Fruit fly (Drosophila melanogaster): ENCODE measurements around the gene cyst.

cyst gene

DNA sequence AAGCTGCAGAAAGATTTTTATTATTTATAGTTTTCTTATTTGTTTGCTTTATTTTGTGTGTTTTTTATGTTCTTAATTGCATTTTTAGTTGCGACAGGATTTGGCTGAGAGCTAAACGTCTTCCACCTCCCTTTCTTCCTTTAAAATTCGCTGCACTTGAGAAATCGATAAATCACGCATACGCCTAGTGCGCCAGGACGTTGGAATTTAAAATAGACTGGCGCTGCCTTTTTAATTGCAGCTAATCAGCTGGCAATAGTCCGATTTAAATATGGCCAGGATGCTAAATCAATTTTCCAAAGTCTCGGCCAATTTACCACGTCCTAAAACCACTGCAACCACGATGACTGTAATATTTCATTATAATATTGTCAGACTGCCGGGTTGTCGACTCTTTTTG, 18.3 kb upstream of the cyst start:
- TF ChIP-seq EcR (GFP tag; optimal IDR thresholded peaks at IDR 0.05), result no peak

DNA sequence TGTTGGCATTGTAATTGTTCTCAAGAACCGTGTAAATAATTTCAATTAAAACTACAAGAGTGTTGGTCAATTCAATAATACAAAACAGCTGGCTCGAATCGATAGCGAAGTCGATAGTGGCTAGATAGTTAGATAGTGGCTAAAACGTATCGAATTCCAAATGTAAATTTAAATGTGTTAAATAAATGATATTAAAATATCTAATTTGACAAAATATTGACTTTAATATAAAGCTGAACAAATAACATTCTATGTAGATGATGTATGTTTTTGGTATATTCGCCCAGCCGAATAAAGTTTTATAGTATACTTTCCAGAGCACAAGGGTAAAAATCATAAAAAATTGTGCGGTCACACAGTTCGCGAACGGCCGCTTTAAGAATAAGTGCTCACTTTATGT, 17.8 kb upstream of the cyst start, which contains the start of the genes Dpm1 and CG10137:
Gene Dpm1, minus strand, starts transcription at position 53 of the 400 bp plus-strand sequence.
Gene CG10137, plus strand, starts transcription at position 371 of the 400 bp plus-strand sequence.
- TF ChIP-seq usp (GFP tag; optimal IDR thresholded peaks at IDR 0.05), result no peak
- TF ChIP-seq psq (optimal IDR thresholded peaks at IDR 0.05), result no peak

DNA sequence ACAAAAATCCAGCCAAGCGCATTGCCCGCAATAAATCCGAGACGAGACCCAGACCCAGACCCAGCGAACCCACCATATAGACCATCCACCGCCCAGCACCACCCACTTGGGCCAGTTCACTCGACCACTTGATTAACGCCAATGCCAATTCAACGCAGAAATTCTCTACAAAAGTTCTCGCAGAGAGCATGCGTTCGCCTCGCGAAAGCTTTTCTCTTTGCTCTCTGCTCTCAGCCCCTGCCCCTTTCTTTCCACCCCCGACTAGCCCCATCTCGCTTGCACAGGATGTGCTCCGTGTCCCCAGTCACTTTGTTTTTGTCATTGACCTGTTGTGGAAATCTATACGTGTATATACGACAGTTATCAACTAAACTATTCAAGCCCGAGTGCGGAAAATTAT, 11.0 kb upstream of the cyst start:
- TF ChIP-seq Dll (optimal IDR thresholded peaks at IDR 0.05) (peak; percentile 31), psq (optimal IDR thresholded peaks at IDR 0.05) (no peak)

DNA sequence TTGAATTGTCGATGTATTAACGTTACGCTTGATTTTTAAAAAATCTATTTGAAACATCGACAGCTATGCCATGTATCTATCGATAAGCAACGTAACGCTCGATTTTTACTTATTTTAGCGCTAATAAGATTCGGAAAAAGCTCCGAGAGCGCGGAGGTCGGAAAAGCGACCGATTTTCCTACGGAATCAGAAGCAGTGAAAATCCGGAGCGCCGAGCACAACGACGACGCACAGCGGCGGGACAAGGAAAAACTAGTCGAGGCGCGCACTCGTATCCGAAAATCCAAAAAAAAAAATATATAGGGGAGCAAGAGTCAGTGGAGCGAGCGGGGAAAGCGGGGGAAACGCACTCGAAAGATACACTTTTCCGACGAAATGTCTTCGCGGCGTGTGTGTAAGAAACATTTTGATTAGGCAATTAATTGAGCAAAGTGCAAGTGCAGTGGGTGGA, 10.1 kb upstream of the cyst start, which contains the start of gene CG10132:
Gene CG10132, plus strand, starts transcription at position 189 of the 451 bp plus-strand sequence.
- TF ChIP-seq psq (optimal IDR thresholded peaks at IDR 0.05), result no peak
- TF ChIP-seq Dll (optimal IDR thresholded peaks at IDR 0.05), result no peak
- no peak for TF ChIP-seq EcR (GFP tag; optimal IDR thresholded peaks at IDR 0.05)
- TF ChIP-seq CG8478 (optimal IDR thresholded peaks at IDR 0.05), result no peak
- no peak for TF ChIP-seq usp (GFP tag; optimal IDR thresholded peaks at IDR 0.05)
- TF ChIP-seq pan (optimal IDR thresholded peaks at IDR 0.05), result no peak

DNA sequence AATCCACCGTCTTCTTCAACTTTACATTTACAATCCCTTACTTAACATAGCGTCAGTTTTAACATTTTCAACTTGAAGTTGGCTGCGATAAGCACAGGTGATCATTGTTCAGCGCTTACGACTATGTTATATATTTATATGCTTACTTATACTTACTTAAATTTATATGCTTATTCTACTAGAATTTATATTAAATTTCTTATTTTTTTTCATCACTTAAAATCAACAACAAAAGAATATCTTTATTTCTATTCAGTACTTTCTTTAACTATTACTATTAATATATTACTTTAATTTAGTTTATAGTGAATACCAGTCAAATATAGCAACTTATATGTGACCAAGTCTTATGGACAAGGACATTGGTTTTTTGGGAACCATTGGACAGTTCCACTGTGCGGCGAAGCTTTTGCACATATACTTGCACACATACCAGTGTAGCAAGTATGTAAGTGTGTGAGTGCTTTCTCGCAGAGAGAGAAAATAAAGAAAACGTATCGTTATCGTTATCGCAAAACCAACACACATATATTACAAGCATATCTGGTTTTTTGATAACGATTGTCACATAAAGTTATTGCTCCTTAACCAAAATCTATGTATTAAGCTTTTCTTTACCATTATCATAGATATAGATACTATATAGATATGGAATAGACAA, 8.7 kb upstream of the cyst start, which contains the start of gene Hasp:
Gene Hasp, minus strand, starts transcription at position 51 of the 661 bp plus-strand sequence.
- no peak for TF ChIP-seq usp (GFP tag; optimal IDR thresholded peaks at IDR 0.05)
- TF ChIP-seq Dll (optimal IDR thresholded peaks at IDR 0.05), result no peak
- TF ChIP-seq pan (optimal IDR thresholded peaks at IDR 0.05), result no peak
- no peak for TF ChIP-seq EcR (GFP tag; optimal IDR thresholded peaks at IDR 0.05)
- TF ChIP-seq CG8478 (optimal IDR thresholded peaks at IDR 0.05), result no peak
- no peak for TF ChIP-seq psq (optimal IDR thresholded peaks at IDR 0.05)

DNA sequence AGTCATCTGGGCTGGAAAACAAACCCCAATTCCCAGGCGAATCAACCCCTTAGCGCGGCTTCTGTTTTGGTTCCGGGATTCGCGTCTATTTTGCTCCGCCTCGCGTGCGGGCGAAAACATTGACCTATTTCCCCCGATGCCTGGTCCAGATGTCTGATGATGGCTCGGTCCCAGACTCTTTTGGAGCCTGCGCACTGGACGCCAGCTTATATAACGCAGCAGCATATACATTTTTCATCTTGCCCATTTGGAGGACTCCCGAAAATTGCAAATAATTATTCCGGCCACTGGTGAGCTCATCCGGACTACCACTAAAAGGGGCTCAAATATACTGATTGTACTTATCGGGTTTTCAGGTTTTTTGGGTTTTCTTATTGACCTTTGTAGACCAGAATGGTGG, 7.5 kb upstream of the cyst start:
- no peak for TF ChIP-seq psq (optimal IDR thresholded peaks at IDR 0.05)
- TF ChIP-seq EcR (GFP tag; optimal IDR thresholded peaks at IDR 0.05), result no peak
- no peak for TF ChIP-seq Dll (optimal IDR thresholded peaks at IDR 0.05)
- TF ChIP-seq CG8478 (optimal IDR thresholded peaks at IDR 0.05), result no peak
- no peak for TF ChIP-seq usp (GFP tag; optimal IDR thresholded peaks at IDR 0.05)
- no peak for TF ChIP-seq pan (optimal IDR thresholded peaks at IDR 0.05)

DNA sequence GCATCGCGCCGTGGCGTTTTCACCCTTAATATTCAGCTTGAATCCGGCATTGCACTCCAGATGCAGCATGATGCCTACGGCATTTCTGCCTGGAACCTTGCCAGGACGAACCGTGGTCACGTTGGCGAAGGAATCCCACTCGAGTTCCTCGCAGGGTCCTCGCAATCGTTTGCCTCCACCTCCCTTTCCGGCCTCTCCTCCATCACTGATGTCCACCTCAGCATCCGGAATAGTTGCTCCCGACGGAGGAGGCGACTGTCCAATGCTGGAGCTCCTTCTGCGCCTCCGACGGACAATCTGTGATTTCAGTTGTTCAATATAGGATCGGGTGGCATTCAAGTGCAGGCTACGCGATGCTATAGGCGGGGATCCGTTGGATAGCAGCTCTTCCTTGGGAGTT, 3.6 kb upstream of the cyst start:
- TF ChIP-seq usp (GFP tag; optimal IDR thresholded peaks at IDR 0.05) (no peak), pan (optimal IDR thresholded peaks at IDR 0.05) (no peak), psq (optimal IDR thresholded peaks at IDR 0.05) (no peak), EcR (GFP tag; optimal IDR thresholded peaks at IDR 0.05) (no peak), CG8478 (optimal IDR thresholded peaks at IDR 0.05) (no peak), Dll (optimal IDR thresholded peaks at IDR 0.05) (no peak)

DNA sequence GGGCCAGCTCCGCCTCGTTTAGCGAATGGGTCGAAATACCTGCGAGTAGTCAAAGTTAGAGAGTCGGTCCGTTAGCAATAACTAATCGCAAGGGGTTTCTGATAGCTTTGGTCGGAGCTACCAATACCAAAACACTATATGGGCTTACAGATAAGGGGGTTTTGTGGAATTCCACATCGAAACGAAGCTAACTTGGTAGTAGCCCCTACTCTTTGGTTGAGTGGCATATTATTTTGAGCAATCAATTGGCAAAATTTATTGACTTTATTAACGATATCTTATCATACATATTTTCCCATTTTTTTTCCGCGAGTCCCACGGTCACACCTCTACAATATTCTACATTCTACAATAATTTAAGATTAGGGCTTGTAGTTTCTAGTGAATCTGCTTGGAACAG, 2.2 kb downstream of the cyst start:
- TF ChIP-seq CG8478 (optimal IDR thresholded peaks at IDR 0.05) (no peak), usp (GFP tag; optimal IDR thresholded peaks at IDR 0.05) (no peak), EcR (GFP tag; optimal IDR thresholded peaks at IDR 0.05) (no peak), psq (optimal IDR thresholded peaks at IDR 0.05) (no peak), pan (optimal IDR thresholded peaks at IDR 0.05) (no peak), Dll (optimal IDR thresholded peaks at IDR 0.05) (no peak)

DNA sequence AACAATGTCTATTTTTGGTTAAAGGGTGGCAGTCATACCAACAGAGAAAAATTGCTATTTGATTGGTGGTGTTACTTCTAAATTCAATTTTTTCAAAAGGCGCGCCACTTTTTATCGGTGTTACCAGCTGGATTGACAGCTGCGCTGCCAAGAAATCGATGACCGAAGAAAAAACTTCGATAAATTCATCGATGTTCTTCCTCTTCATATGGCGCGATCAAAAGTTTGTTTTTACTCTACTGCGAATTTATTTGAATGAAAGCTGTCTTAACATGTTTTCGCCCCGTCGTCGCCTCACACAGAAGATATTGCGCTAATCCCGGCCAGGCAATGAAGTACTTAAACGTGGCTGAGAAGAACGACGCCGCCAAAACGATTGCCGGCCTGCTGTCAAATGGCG, 10.6 kb downstream of the cyst start, which contains the start of gene Top3alpha:
Gene Top3alpha, plus strand, starts transcription at position 186 of the 400 bp plus-strand sequence.
- no peak for TF ChIP-seq Dll (optimal IDR thresholded peaks at IDR 0.05)
- no peak for TF ChIP-seq CG8478 (optimal IDR thresholded peaks at IDR 0.05)
- TF ChIP-seq pan (optimal IDR thresholded peaks at IDR 0.05), result no peak
- no peak for TF ChIP-seq EcR (GFP tag; optimal IDR thresholded peaks at IDR 0.05)
- TF ChIP-seq psq (optimal IDR thresholded peaks at IDR 0.05), result no peak
- TF ChIP-seq usp (GFP tag; optimal IDR thresholded peaks at IDR 0.05), result no peak

DNA sequence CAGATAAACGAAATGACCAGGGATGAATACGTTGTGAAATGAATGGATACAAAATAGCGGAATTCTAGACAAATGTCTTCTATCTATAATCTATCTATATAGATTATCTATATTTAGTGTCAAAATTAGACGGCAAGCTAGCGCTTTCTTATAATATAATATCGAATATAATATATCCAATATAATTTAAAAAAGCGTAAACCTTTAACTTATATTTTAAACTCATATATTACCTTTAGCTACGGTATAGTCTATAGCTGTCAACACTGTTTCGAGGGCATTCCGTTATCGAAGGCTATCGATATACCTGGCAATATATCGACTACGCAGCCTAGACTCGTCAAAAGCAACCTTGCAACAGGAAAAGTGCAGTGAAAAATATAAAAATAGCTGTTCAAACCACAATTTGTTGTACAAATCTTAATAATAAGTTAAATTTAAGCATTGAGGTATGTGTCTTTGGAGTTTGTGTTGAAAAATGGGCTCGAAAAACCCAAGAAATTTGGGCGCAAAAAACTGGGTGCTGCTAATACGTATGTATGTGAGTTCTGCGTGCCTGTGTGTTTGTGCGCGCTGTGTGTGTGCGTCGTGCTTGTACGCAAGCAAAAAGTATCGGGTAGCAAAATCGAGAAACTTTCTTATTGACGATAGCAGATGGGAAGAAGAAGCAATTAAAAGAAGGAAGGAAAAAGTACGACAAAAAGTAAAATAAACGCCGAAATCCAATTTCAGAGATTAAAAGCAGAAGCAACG, 15.5 kb downstream of the cyst start, which contains the start of the genes swm and Ctu2:
Gene swm, plus strand, starts transcription at position 318 of the 753 bp plus-strand sequence.
Gene Ctu2, minus strand, starts transcription at position 320 of the 753 bp plus-strand sequence.
- TF ChIP-seq Dll (optimal IDR thresholded peaks at IDR 0.05), result no peak
- no peak for TF ChIP-seq psq (optimal IDR thresholded peaks at IDR 0.05)
- no peak for TF ChIP-seq CG8478 (optimal IDR thresholded peaks at IDR 0.05)
- no peak for TF ChIP-seq pan (optimal IDR thresholded peaks at IDR 0.05)
- TF ChIP-seq EcR (GFP tag; optimal IDR thresholded peaks at IDR 0.05), result no peak

DNA sequence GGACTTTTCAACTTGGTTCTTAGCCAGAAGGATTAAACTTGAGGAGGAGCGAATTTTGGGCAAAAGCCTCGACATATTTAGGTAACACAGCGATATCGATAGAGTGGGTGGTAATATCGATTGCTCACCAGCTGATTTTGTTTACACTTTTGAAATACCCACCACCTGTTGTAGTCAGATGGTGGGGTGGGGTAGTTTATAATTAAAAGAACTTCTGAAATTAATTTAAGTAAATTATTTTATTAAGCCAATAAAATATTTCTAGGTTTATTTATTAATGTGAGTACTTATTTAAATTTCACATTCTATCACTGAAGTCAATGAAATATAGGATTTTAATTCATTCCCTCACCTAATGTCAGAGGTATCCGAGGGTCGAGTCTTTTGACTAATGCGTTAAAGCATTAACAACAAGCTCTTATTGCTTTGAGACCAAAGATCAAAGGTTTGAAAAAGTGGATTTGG, 18.5 kb downstream of the cyst start, which contains the start of the genes CG10194 and CG18094:
Gene CG10194, minus strand, starts transcription at position 108 of the 465 bp plus-strand sequence.
Gene CG18094, plus strand, starts transcription at position 266 of the 465 bp plus-strand sequence.
- TF ChIP-seq pan (optimal IDR thresholded peaks at IDR 0.05) (peak; percentile 94), CG8478 (optimal IDR thresholded peaks at IDR 0.05) (no peak)

DNA sequence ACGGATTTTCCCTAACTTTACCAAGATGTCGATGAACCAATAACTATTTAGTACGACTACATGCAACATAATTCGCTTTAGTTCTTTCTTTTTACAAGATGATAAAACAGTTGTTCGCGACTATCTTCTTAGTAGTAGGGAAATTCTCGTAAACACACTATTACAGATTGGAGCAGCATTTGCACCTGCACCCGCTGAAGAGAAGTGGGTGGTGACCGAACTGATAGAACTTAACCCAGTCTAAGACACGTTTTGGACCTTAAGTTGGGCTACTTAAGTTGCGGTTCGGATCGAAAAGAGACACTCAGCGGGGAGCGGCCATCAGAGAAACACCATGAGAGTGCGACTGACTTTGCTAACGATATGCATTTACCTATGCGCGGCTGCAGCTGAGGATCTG, 21.4 kb downstream of the cyst start, which contains the start of gene CG13083:
Gene CG13083, plus strand, starts transcription at position 301 of the 400 bp plus-strand sequence.
- no peak for TF ChIP-seq Dll (optimal IDR thresholded peaks at IDR 0.05)
- TF ChIP-seq CG8478 (optimal IDR thresholded peaks at IDR 0.05), result no peak
- TF ChIP-seq EcR (GFP tag; optimal IDR thresholded peaks at IDR 0.05), result no peak
- TF ChIP-seq psq (optimal IDR thresholded peaks at IDR 0.05), result no peak
- no peak for TF ChIP-seq pan (optimal IDR thresholded peaks at IDR 0.05)
- no peak for TF ChIP-seq usp (GFP tag; optimal IDR thresholded peaks at IDR 0.05)

Measured in whole organism.